Worm (Caenorhabditis elegans) whole organism, L4 larva: ENCODE data around the gene ZC443.7.
A peak's percentile ranks its signal among the peaks of the same experiment; 100 is the strongest.

ENCODE experiments used
- D1046.2 ChIP-seq: fragments of 200-800 bp; sonication (Bioruptor generic); IDR thresholded peaks from 2 replicates; pipeline ENCODE4 v1.3.6; 2022; ENCODE audit warnings: missing genetic modification characterization, missing compliant biosample characterization
- T20F7.1 ChIP-seq: fragments of 200-800 bp; sonication (Bioruptor generic); optimal IDR thresholded peaks from 2 replicates; lab custom pipeline; 2018; ENCODE audit warnings: mild to moderate bottlenecking, missing genetic modification characterization, missing compliant biosample characterization
- Y48G9A.11 ChIP-seq: fragments of 200-800 bp; sonication (Bioruptor generic); IDR thresholded peaks from 2 replicates; pipeline ENCODE4 v1.3.6; 2022; ENCODE audit warnings: missing genetic modification reagents, missing genetic modification characterization, missing compliant biosample characterization
- aha-1 ChIP-seq: fragments of 150-350 bp; peaks from one replicate; lab custom pipeline; 2014; ENCODE audit warnings: missing biosample characterization, missing genetic modification characterization
- arid-1 ChIP-seq: fragments of 200-800 bp; sonication (Bioruptor generic); conservative IDR thresholded peaks from 2 replicates; pipeline ENCODE4 v1.3.6; 2022; ENCODE audit warnings: missing genetic modification reagents, missing genetic modification characterization, missing compliant biosample characterization
- ceh-20 ChIP-seq: fragments of 200-800 bp; sonication (Bioruptor generic); IDR thresholded peaks from 2 replicates; pipeline ENCODE4 v1.3.6; 2022; ENCODE audit warnings: missing genetic modification reagents, missing genetic modification characterization, missing compliant biosample characterization
- ceh-44 ChIP-seq: fragments of 200-800 bp; sonication (Bioruptor generic); IDR thresholded peaks from 2 replicates; pipeline ENCODE4 v1.3.6; 2022; ENCODE audit warnings: missing genetic modification reagents, missing genetic modification characterization, missing compliant biosample characterization
- daf-16 ChIP-seq, 3 experiments: sonication (generic microtip); optimal IDR thresholded peaks; 2 replicates each; lab custom pipeline; 2016 to 2017; ENCODE audit warnings: missing genetic modification characterization in 3 of 3, missing genetic modification reagents in 3 of 3, mild to moderate bottlenecking in 2 of 3, missing compliant biosample characterization in 2 of 3, missing biosample characterization in 1 of 3, moderate library complexity in 1 of 3
- daf-8 ChIP-seq: fragments of 200-800 bp; sonication (Bioruptor generic); IDR thresholded peaks from 2 replicates; pipeline ENCODE4 v1.3.6; 2022; ENCODE audit warnings: missing genetic modification characterization, missing compliant biosample characterization
- dmd-6 ChIP-seq: fragments of 200-800 bp; sonication (Bioruptor generic); IDR thresholded peaks from 2 replicates; pipeline ENCODE4 v1.3.6; 2022; ENCODE audit warnings: missing genetic modification reagents, missing genetic modification characterization, missing compliant biosample characterization
- egl-27 ChIP-seq: sonication (generic microtip); optimal IDR thresholded peaks from 3 replicates; lab custom pipeline; 2017; ENCODE audit warnings: missing biosample characterization, missing genetic modification reagents, missing genetic modification characterization
- hif-1 ChIP-seq, 2 experiments: sonication (generic microtip); optimal IDR thresholded peaks; 2 replicates each; lab custom pipeline; 2016 to 2017; ENCODE audit warnings: missing compliant biosample characterization in 2 of 2, missing genetic modification characterization in 2 of 2, missing genetic modification reagents in 2 of 2, missing genotype in 2 of 2, mild to moderate bottlenecking in 1 of 2
- hmg-1.1 ChIP-seq: fragments of 200-800 bp; sonication (Bioruptor generic); IDR thresholded peaks from 2 replicates; pipeline ENCODE4 v1.3.6; 2022; ENCODE audit warnings: missing genetic modification reagents, missing genetic modification characterization, missing compliant biosample characterization
- lin-13 ChIP-seq: fragments of 150-350 bp; optimal IDR thresholded peaks from 2 replicates; lab custom pipeline; 2014; ENCODE audit warnings: missing biosample characterization, missing genetic modification reagents, missing genetic modification characterization
- lin-15B ChIP-seq: fragments of 150-350 bp; sonication (generic microtip); optimal IDR thresholded peaks from 3 replicates; lab custom pipeline; 2014; ENCODE audit warnings: missing biosample characterization, missing genetic modification characterization
- mdl-1 ChIP-seq, 2 experiments: fragments of 150-350 bp in 1 of 2; sonication (generic microtip) in 1 of 2; optimal IDR thresholded peaks; 2 replicates each; lab custom pipeline; 2014 to 2017; ENCODE audit warnings: missing biosample characterization in 2 of 2, missing genetic modification characterization in 2 of 2
- mes-2 ChIP-seq: sonication (generic microtip); optimal IDR thresholded peaks from 2 replicates; lab custom pipeline; 2016; ENCODE audit warnings: missing genotype, mild to moderate bottlenecking, missing genetic modification characterization, missing compliant biosample characterization; ENCODE audit not compliant: poor library complexity, severe bottlenecking
- nhr-10 ChIP-seq: fragments of 150-350 bp; optimal IDR thresholded peaks from 2 replicates; lab custom pipeline; 2014; ENCODE audit warnings: missing biosample characterization, missing genetic modification characterization
- nhr-102 ChIP-seq: sonication (generic microtip); optimal IDR thresholded peaks from 2 replicates; lab custom pipeline; 2016; ENCODE audit warnings: mild to moderate bottlenecking, missing genetic modification characterization, moderate library complexity, missing compliant biosample characterization
- nhr-25 ChIP-seq: sonication (generic microtip); optimal IDR thresholded peaks from 2 replicates; lab custom pipeline; 2017; ENCODE audit warnings: missing genetic modification characterization, mild to moderate bottlenecking, missing compliant biosample characterization, antibody characterized with exemption, moderate library complexity, borderline replicate concordance; ENCODE audit not compliant: insufficient read depth
- nhr-28 ChIP-seq: fragments of 150-350 bp; optimal IDR thresholded peaks from 2 replicates; lab custom pipeline; 2014; ENCODE audit warnings: missing biosample characterization, missing genetic modification characterization
- nhr-41 ChIP-seq: fragments of 200-800 bp; sonication (Bioruptor generic); IDR thresholded peaks from 2 replicates; pipeline ENCODE4 v1.3.6; 2022; ENCODE audit warnings: missing genetic modification reagents, missing genetic modification characterization, missing compliant biosample characterization
- nhr-42 ChIP-seq: fragments of 200-800 bp; sonication (Bioruptor generic); IDR thresholded peaks from 2 replicates; pipeline ENCODE4 v1.3.6; 2022; ENCODE audit warnings: missing genetic modification characterization, missing compliant biosample characterization
- nhr-6 ChIP-seq: fragments of 150-350 bp; optimal IDR thresholded peaks from 2 replicates; lab custom pipeline; 2014; ENCODE audit warnings: missing biosample characterization, missing genetic modification characterization
- pqm-1 ChIP-seq: sonication (generic microtip); optimal IDR thresholded peaks from 2 replicates; lab custom pipeline; 2017; ENCODE audit warnings: missing biosample characterization, missing genetic modification characterization
- skn-1 ChIP-seq: fragments of 150-350 bp; optimal IDR thresholded peaks from 2 replicates; lab custom pipeline; 2014; ENCODE audit warnings: missing biosample characterization, missing genetic modification characterization
- unc-130 ChIP-seq: sonication (generic microtip); optimal IDR thresholded peaks from 2 replicates; lab custom pipeline; 2016; ENCODE audit warnings: missing genetic modification reagents, missing genetic modification characterization, missing compliant biosample characterization

ZC443.7 gene

ce11 chrV:12852355-12852754, 46.1 kb downstream of the ZC443.7 start:
- peak; percentile 42 for TF ChIP-seq pqm-1 (tag; lab: Kevin White, UChicago)
- peak; percentile 96 for TF ChIP-seq nhr-6
- no peak for TF ChIP-seq nhr-41 (GFP tag; lab: Robert Waterston, UW)
- peak; percentile 74 for TF ChIP-seq nhr-28
- TF ChIP-seq unc-130 (GFP tag; lab: Kevin White, UChicago), result no peak
- no peak for TF ChIP-seq nhr-102 (tag; lab: Kevin White, UChicago)
- TF ChIP-seq hmg-1.1, result no peak
- peak; percentile 36; the same call in 1 of the 2 replicates for TF ChIP-seq dmd-6 (GFP tag; lab: Robert Waterston, UW)
- no peak for TF ChIP-seq daf-16 (GFP tag; optimal IDR thresholded peaks at IDR 0.05; lab: Kevin White, UChicago)
- peak; percentile 66 for TF ChIP-seq daf-16 (tag; optimal IDR thresholded peaks at IDR 0.05; lab: Kevin White, UChicago)

ce11 chrV:12854766-12855165, 48.5 kb downstream of the ZC443.7 start, which contains the start of gene C44H9.7:
Gene C44H9.7 (minus strand): TSS chrV:12854866.
- TF ChIP-seq nhr-28 (no peak), nhr-42 (GFP tag; lab: Robert Waterston, UW) (no peak), egl-27 (no peak), lin-13 (GFP tag; lab: Kevin White, UChicago) (no peak), nhr-10 (tag; lab: Kevin White, UChicago) (no peak), T20F7.1 (GFP tag; lab: Kevin White, UChicago) (no peak), Y48G9A.11 (GFP tag; lab: Robert Waterston, UW) (no peak), ceh-20 (GFP tag; lab: Robert Waterston, UW) (no peak), hif-1 (tag; optimal IDR thresholded peaks at IDR 0.05; lab: Kevin White, UChicago) (no peak), lin-15B (tag; lab: Kevin White, UChicago) (no peak), arid-1 (no peak), nhr-25 (tag; lab: Kevin White, UChicago) (no peak), ceh-44 (GFP tag; lab: Robert Waterston, UW) (no peak), mdl-1 (tag; optimal IDR thresholded peaks at IDR 0.05; lab: Kevin White, UChicago) (no peak), skn-1 (no peak), D1046.2 (no peak), mes-2 (tag; lab: Kevin White, UChicago) (no peak), daf-8 (no peak), aha-1 (tag; lab: Kevin White, UChicago) (no peak)
